Worm (Caenorhabditis elegans) whole organism, young adult: ENCODE results near the gene Y48A6B.8.

Experiments
- B0035.1 ChIP-seq: sonication (generic microtip); optimal IDR thresholded peaks from 2 replicates; lab custom pipeline; 2016; ENCODE audit warnings: missing genetic modification characterization, mild to moderate bottlenecking, missing compliant biosample characterization, missing genotype, missing genetic modification reagents
- B0261.1 ChIP-seq: sonication (generic microtip); optimal IDR thresholded peaks from 2 replicates; lab custom pipeline; 2016; ENCODE audit warnings: mild to moderate bottlenecking, missing genetic modification characterization, moderate library complexity, missing compliant biosample characterization
- C06A6.2 ChIP-seq: fragments of 200-800 bp; sonication (Bioruptor generic); conservative IDR thresholded peaks from 2 replicates; pipeline ENCODE4 v1.3.6; 2022; ENCODE audit warnings: missing genetic modification characterization, missing compliant biosample characterization
- F23B12.7 ChIP-seq: sonication (generic microtip); optimal IDR thresholded peaks from 2 replicates; lab custom pipeline; 2017; ENCODE audit warnings: missing genetic modification characterization, mild to moderate bottlenecking, missing compliant biosample characterization, antibody characterized with exemption, moderate library complexity; ENCODE audit not compliant: insufficient read depth
- F33H1.4 ChIP-seq: fragments of 200-800 bp; sonication (Bioruptor generic); IDR thresholded peaks from 2 replicates; pipeline ENCODE4 v1.3.6; 2022; ENCODE audit warnings: missing genetic modification reagents, missing genetic modification characterization, missing compliant biosample characterization
- F37B4.10 ChIP-seq: fragments of 200-800 bp; sonication (Bioruptor generic); IDR thresholded peaks from 2 replicates; pipeline ENCODE4 v1.3.6; 2022; ENCODE audit warnings: missing genetic modification characterization, missing compliant biosample characterization
- F52B5.7 ChIP-seq: sonication (generic microtip); optimal IDR thresholded peaks from 2 replicates; lab custom pipeline; 2016; ENCODE audit warnings: mild to moderate bottlenecking, missing genetic modification characterization, missing compliant biosample characterization
- K11D2.4 ChIP-seq: fragments of 200-800 bp; sonication (Bioruptor generic); IDR thresholded peaks from 2 replicates; pipeline ENCODE4 v1.3.6; 2022; ENCODE audit warnings: missing genetic modification reagents, missing genetic modification characterization, missing compliant biosample characterization
- K12H6.12 ChIP-seq: fragments of 200-800 bp; sonication (Bioruptor generic); optimal IDR thresholded peaks from 2 replicates; lab custom pipeline; 2018; ENCODE audit warnings: mild to moderate bottlenecking, missing genetic modification characterization, missing compliant biosample characterization
- akir-1 ChIP-seq: fragments of 200-800 bp; sonication (Bioruptor generic); optimal IDR thresholded peaks from 2 replicates; lab custom pipeline; 2018; ENCODE audit warnings: mild to moderate bottlenecking, missing genetic modification characterization, moderate library complexity, missing compliant biosample characterization
- aptf-2 ChIP-seq: fragments of 200-800 bp; sonication (Bioruptor generic); conservative IDR thresholded peaks from 2 replicates; pipeline ENCODE4 v1.3.6; 2022; ENCODE audit warnings: missing genetic modification reagents, missing genetic modification characterization, missing compliant biosample characterization
- aptf-3 ChIP-seq: fragments of 200-800 bp; sonication (Bioruptor generic); IDR thresholded peaks from 2 replicates; pipeline ENCODE4 v1.3.6; 2022; ENCODE audit warnings: missing genetic modification characterization, missing compliant biosample characterization
- ceh-27 ChIP-seq: fragments of 200-800 bp; sonication (Bioruptor generic); optimal IDR thresholded peaks from 2 replicates; lab custom pipeline; 2018; ENCODE audit warnings: mild to moderate bottlenecking, missing genetic modification characterization, moderate library complexity, missing compliant biosample characterization
- ceh-58 ChIP-seq: fragments of 200-800 bp; sonication (Bioruptor generic); IDR thresholded peaks from 2 replicates; pipeline ENCODE4 v1.3.6; 2022; ENCODE audit warnings: missing genetic modification characterization, missing compliant biosample characterization
- chd-7 ChIP-seq: sonication (generic microtip); optimal IDR thresholded peaks from 2 replicates; lab custom pipeline; 2016; ENCODE audit warnings: mild to moderate bottlenecking, missing genetic modification characterization, moderate library complexity, missing compliant biosample characterization
- die-1 ChIP-seq: sonication (generic microtip); optimal IDR thresholded peaks from 2 replicates; lab custom pipeline; 2016; ENCODE audit warnings: missing genotype, mild to moderate bottlenecking, missing genetic modification characterization, missing compliant biosample characterization
- dpff-1 ChIP-seq: sonication (generic microtip); optimal IDR thresholded peaks from 2 replicates; lab custom pipeline; 2017; ENCODE audit warnings: mild to moderate bottlenecking, missing genetic modification characterization, missing compliant biosample characterization
- efl-1 ChIP-seq: fragments of 150-350 bp; optimal IDR thresholded peaks from 2 replicates; lab custom pipeline; 2014; ENCODE audit warnings: missing biosample characterization, missing genetic modification reagents, missing genetic modification characterization
- egl-18 ChIP-seq: fragments of 200-800 bp; sonication (Bioruptor generic); IDR thresholded peaks from 2 replicates; pipeline ENCODE4 v1.3.6; 2022; ENCODE audit warnings: missing genetic modification reagents, missing genetic modification characterization, missing compliant biosample characterization
- egl-44 ChIP-seq: fragments of 200-800 bp; sonication (Bioruptor generic); IDR thresholded peaks from 2 replicates; pipeline ENCODE4 v1.3.6; 2022; ENCODE audit warnings: missing genetic modification reagents, missing genetic modification characterization, missing compliant biosample characterization
- gei-17 ChIP-seq: fragments of 200-800 bp; sonication (Bioruptor generic); optimal IDR thresholded peaks from 2 replicates; lab custom pipeline; 2018; ENCODE audit warnings: mild to moderate bottlenecking, missing genetic modification characterization, missing compliant biosample characterization
- him-1 ChIP-seq: sonication (generic microtip); optimal IDR thresholded peaks from 2 replicates; lab custom pipeline; 2016; ENCODE audit warnings: missing genotype, missing genetic modification reagents, missing genetic modification characterization, missing compliant biosample characterization
- hlh-26 ChIP-seq: fragments of 200-800 bp; sonication (Bioruptor generic); conservative IDR thresholded peaks from 2 replicates; pipeline ENCODE4 v1.3.6; 2022; ENCODE audit warnings: missing genetic modification reagents, missing genetic modification characterization, missing compliant biosample characterization
- hmg-1.2 ChIP-seq: fragments of 200-800 bp; sonication (Bioruptor generic); IDR thresholded peaks from 2 replicates; pipeline ENCODE4 v1.3.6; 2022; ENCODE audit warnings: missing genetic modification reagents, missing genetic modification characterization, missing compliant biosample characterization
- lag-1 ChIP-seq: fragments of 200-800 bp; sonication (Bioruptor generic); IDR thresholded peaks from 2 replicates; pipeline ENCODE4 v1.3.6; 2022; ENCODE audit warnings: missing genetic modification reagents, missing genetic modification characterization, missing compliant biosample characterization
- let-607 ChIP-seq, 2 experiments: fragments of 200-800 bp in 1 of 2; sonication (Bioruptor generic) in 1 of 2; sonication (generic microtip) in 1 of 2; optimal IDR thresholded peaks; 2 replicates each; lab custom pipeline; 2016 to 2018; ENCODE audit warnings: mild to moderate bottlenecking in 2 of 2, missing compliant biosample characterization in 2 of 2, missing genetic modification characterization in 2 of 2, moderate library complexity in 2 of 2, missing genotype in 1 of 2
- lin-35 ChIP-seq, 3 experiments: fragments of 150-350 bp in 2 of 3; sonication (generic microtip) in 1 of 3; optimal IDR thresholded peaks; 2 replicates each; lab custom pipeline; 2014 to 2018; ENCODE audit warnings: missing biosample characterization in 3 of 3, missing genetic modification characterization in 3 of 3, missing genetic modification reagents in 3 of 3
- lin-40 ChIP-seq: sonication (generic microtip); optimal IDR thresholded peaks from 2 replicates; lab custom pipeline; 2016; ENCODE audit warnings: missing genetic modification characterization, mild to moderate bottlenecking, missing compliant biosample characterization, missing genotype, missing genetic modification reagents
- madf-6 ChIP-seq: fragments of 200-800 bp; sonication (Bioruptor generic); IDR thresholded peaks from 2 replicates; pipeline ENCODE4 v1.3.6; 2022; ENCODE audit warnings: missing genetic modification reagents, missing genetic modification characterization, missing compliant biosample characterization
- mcd-1 ChIP-seq: fragments of 200-800 bp; sonication (Bioruptor generic); IDR thresholded peaks from 2 replicates; pipeline ENCODE4 v1.3.6; 2022; ENCODE audit warnings: missing genetic modification reagents, missing genetic modification characterization, missing compliant biosample characterization
- mel-28 ChIP-seq: sonication (generic microtip); optimal IDR thresholded peaks from 2 replicates; lab custom pipeline; 2016; ENCODE audit warnings: borderline replicate concordance, mild to moderate bottlenecking, missing genetic modification characterization, missing compliant biosample characterization
- nfya-1 ChIP-seq: sonication (generic microtip); optimal IDR thresholded peaks from 2 replicates; lab custom pipeline; 2017; ENCODE audit warnings: antibody characterized with exemption, missing compliant biosample characterization, missing genetic modification characterization, borderline replicate concordance; ENCODE audit not compliant: insufficient read depth
- nhr-120 ChIP-seq: fragments of 200-800 bp; sonication (Bioruptor generic); IDR thresholded peaks from 2 replicates; pipeline ENCODE4 v1.3.6; 2022; ENCODE audit warnings: missing genetic modification characterization, missing compliant biosample characterization
- nhr-179 ChIP-seq: sonication (generic microtip); optimal IDR thresholded peaks from 2 replicates; lab custom pipeline; 2016; ENCODE audit warnings: mild to moderate bottlenecking, missing genetic modification characterization, missing compliant biosample characterization
- nhr-80 ChIP-seq: sonication (generic microtip); optimal IDR thresholded peaks from 2 replicates; lab custom pipeline; 2016; ENCODE audit warnings: missing genetic modification characterization, missing compliant biosample characterization
- nhr-90 ChIP-seq: sonication (generic microtip); optimal IDR thresholded peaks from 2 replicates; lab custom pipeline; 2016; ENCODE audit warnings: missing genotype, mild to moderate bottlenecking, missing genetic modification characterization, missing compliant biosample characterization
- pha-4 ChIP-seq: fragments of 150-350 bp; sonication (generic microtip); optimal IDR thresholded peaks from 2 replicates; lab custom pipeline; 2014; ENCODE audit warnings: missing biosample characterization, missing genetic modification reagents, missing genetic modification characterization
- rcor-1 ChIP-seq: fragments of 200-800 bp; sonication (Bioruptor generic); IDR thresholded peaks from 2 replicates; pipeline ENCODE4 v1.3.6; 2022; ENCODE audit warnings: missing genetic modification reagents, missing genetic modification characterization, missing compliant biosample characterization
- repo-1 ChIP-seq: sonication (generic microtip); optimal IDR thresholded peaks from 2 replicates; lab custom pipeline; 2017; ENCODE audit warnings: mild to moderate bottlenecking, missing genetic modification characterization, missing compliant biosample characterization
- rpc-1 ChIP-seq, 2 experiments: fragments of 150-350 bp in 1 of 2; sonication (generic microtip) in 1 of 2; optimal IDR thresholded peaks; 2 replicates each; lab custom pipeline; 2014 to 2018; ENCODE audit warnings: missing biosample characterization in 1 of 2, missing genetic modification characterization in 1 of 2, missing genetic modification reagents in 1 of 2, missing genotype in 1 of 2
- sdz-38 ChIP-seq: sonication (generic microtip); optimal IDR thresholded peaks from 2 replicates; lab custom pipeline; 2016; ENCODE audit warnings: missing genotype, missing genetic modification characterization, missing compliant biosample characterization
- sea-2 ChIP-seq: fragments of 200-800 bp; sonication (Bioruptor generic); IDR thresholded peaks from 2 replicates; pipeline ENCODE4 v1.3.6; 2022; ENCODE audit warnings: missing genetic modification characterization, missing compliant biosample characterization
- unc-62 ChIP-seq: fragments of 150-350 bp; optimal IDR thresholded peaks from 2 replicates; lab custom pipeline; 2014; ENCODE audit warnings: missing biosample characterization, missing genetic modification reagents, missing genetic modification characterization
- zfh-2 ChIP-seq: fragments of 200-800 bp; sonication (Bioruptor generic); conservative IDR thresholded peaks from 2 replicates; pipeline ENCODE4 v1.3.6; 2022; ENCODE audit warnings: missing genetic modification reagents, missing genetic modification characterization, missing compliant biosample characterization
- zim-3 ChIP-seq: sonication (generic microtip); optimal IDR thresholded peaks from 2 replicates; lab custom pipeline; 2017; ENCODE audit warnings: mild to moderate bottlenecking, missing genetic modification characterization, moderate library complexity, missing compliant biosample characterization
- ztf-22 ChIP-seq: fragments of 200-800 bp; sonication (Bioruptor generic); optimal IDR thresholded peaks from 2 replicates; lab custom pipeline; 2018; ENCODE audit warnings: mild to moderate bottlenecking, missing genetic modification characterization, moderate library complexity, missing compliant biosample characterization
- ztf-6 ChIP-seq: fragments of 200-800 bp; sonication (Bioruptor generic); IDR thresholded peaks from 2 replicates; pipeline ENCODE4 v1.3.6; 2022; ENCODE audit warnings: missing genetic modification reagents, missing genetic modification characterization, missing compliant biosample characterization

Y48A6B.8 gene

ce11 chrIII:10989491-10990032 is 39.7 kb downstream of the Y48A6B.8 start:
- TF ChIP-seq nhr-179 (tag; lab: Kevin White, UChicago) (peak; percentile 80), mcd-1 (GFP tag; lab: Robert Waterston, UW) (peak; percentile 95), him-1 (tag; lab: Kevin White, UChicago) (peak; percentile 95), ztf-22 (GFP tag; lab: Kevin White, UChicago) (peak; percentile 91), dpff-1 (tag; lab: Kevin White, UChicago) (peak; percentile 94), nhr-80 (tag; lab: Kevin White, UChicago) (peak; percentile 50), lag-1 (GFP tag; lab: Robert Waterston, UW) (peak; percentile 88), unc-62 (GFP tag; lab: Kevin White, UChicago) (no peak), K12H6.12 (tag; lab: Kevin White, UChicago) (peak; percentile 96), akir-1 (peak; percentile 88), B0261.1 (tag; lab: Kevin White, UChicago) (peak; percentile 85), aptf-2 (GFP tag; lab: Robert Waterston, UW) (peak; percentile 71), sea-2 (GFP tag; lab: Robert Waterston, UW) (peak; percentile 94), lin-35 (GFP tag; optimal IDR thresholded peaks at IDR 0.05; lab: Kevin White, UChicago) (peak in 2 of 3 experiments; percentile 65 to 93), aptf-3 (GFP tag; lab: Robert Waterston, UW) (peak; percentile 94), mel-28 (tag; lab: Kevin White, UChicago) (peak; percentile 90), C06A6.2 (peak; percentile 92), let-607 (tag; optimal IDR thresholded peaks at IDR 0.05; lab: Kevin White, UChicago) (peak; percentile 84 to 89), ceh-58 (GFP tag; lab: Robert Waterston, UW) (peak; percentile 86), ceh-27 (GFP tag; lab: Kevin White, UChicago) (peak; percentile 95), sdz-38 (peak; percentile 72), chd-7 (tag; lab: Kevin White, UChicago) (peak; percentile 97), nhr-90 (tag; lab: Kevin White, UChicago) (peak; percentile 94), hmg-1.2 (GFP tag; lab: Robert Waterston, UW) (peak; percentile 96), F37B4.10 (peak; percentile 89; the same call in 1 of the 2 replicates), zim-3 (tag; lab: Kevin White, UChicago) (peak; percentile 98), lin-40 (tag; lab: Kevin White, UChicago) (peak; percentile 98), nfya-1 (tag; lab: Kevin White, UChicago) (no peak), F23B12.7 (tag; lab: Kevin White, UChicago) (peak; percentile 90), zfh-2 (GFP tag; lab: Robert Waterston, UW) (peak; percentile 94), B0035.1 (tag; lab: Kevin White, UChicago) (peak; percentile 90), ztf-6 (GFP tag; lab: Robert Waterston, UW) (peak; percentile 47; the same call in 1 of the 2 replicates), gei-17 (GFP tag; lab: Kevin White, UChicago) (peak; percentile 91), F52B5.7 (peak; percentile 97), nhr-120 (GFP tag; lab: Robert Waterston, UW) (peak; percentile 90), egl-44 (GFP tag; lab: Robert Waterston, UW) (peak; percentile 97), die-1 (tag; lab: Kevin White, UChicago) (peak; percentile 97), K11D2.4 (peak; percentile 95), repo-1 (peak; percentile 97), efl-1 (GFP tag; lab: Kevin White, UChicago) (no peak), F33H1.4 (GFP tag; lab: Robert Waterston, UW) (peak; percentile 68), rpc-1 (optimal IDR thresholded peaks at IDR 0.05; lab: Kevin White, UChicago) (peak; percentile 99), rpc-1 (tag; optimal IDR thresholded peaks at IDR 0.05; lab: Kevin White, UChicago) (peak; percentile 99), rcor-1 (GFP tag; lab: Robert Waterston, UW) (peak; percentile 95), pha-4 (tag; lab: Kevin White, UChicago) (no peak), madf-6 (peak; percentile 86), hlh-26 (GFP tag; lab: Robert Waterston, UW) (0 out of 2 replicates have a peak, but pooled peaks have one; percentile 73), egl-18 (GFP tag; lab: Robert Waterston, UW) (peak; percentile 91)
